Fruit fly (Drosophila melanogaster) whole organism, embryonic: ENCODE measurements around the gene Cpr30B.
A peak's percentile ranks its signal among the peaks of the same experiment; 100 is the strongest.

Source experiments
- Ada2b ChIP-seq: fragments of 200-800 bp; sonication (Bioruptor generic); IDR thresholded peaks from 2 replicates; pipeline ENCODE4 v1.3.6; 2022; ENCODE audit warnings: missing biosample characterization, missing genetic modification characterization
- Aef1 ChIP-seq: fragments of 200-800 bp; sonication (Bioruptor generic); IDR thresholded peaks from 3 replicates; pipeline ENCODE4 v1.3.6; 2022; ENCODE audit warnings: missing biosample characterization, missing genetic modification characterization
- CG10267 ChIP-seq: fragments of 200-800 bp; sonication (Bioruptor generic); optimal IDR thresholded peaks from 2 replicates; lab custom pipeline; 2018; ENCODE audit warnings: missing biosample characterization, mild to moderate bottlenecking, missing genetic modification characterization, moderate library complexity
- CG10366 ChIP-seq: fragments of 200-800 bp; sonication (Bioruptor generic); IDR thresholded peaks from 2 replicates; pipeline ENCODE4 v1.3.6; 2022; ENCODE audit warnings: missing biosample characterization, missing genetic modification characterization
- CG10654 ChIP-seq: fragments of 200-800 bp; sonication (Bioruptor generic); optimal IDR thresholded peaks from 2 replicates; lab custom pipeline; 2016; ENCODE audit warnings: missing biosample characterization, missing genetic modification characterization
- CG11093 ChIP-seq: fragments of 200-800 bp; sonication (Bioruptor generic); IDR thresholded peaks from 3 replicates; pipeline ENCODE4 v1.3.6; 2022; ENCODE audit warnings: missing biosample characterization, missing genetic modification characterization
- CG11504 ChIP-seq: fragments of 200-800 bp; sonication (Bioruptor generic); optimal IDR thresholded peaks from 3 replicates; lab custom pipeline; 2019; ENCODE audit warnings: missing biosample characterization, mild to moderate bottlenecking, missing genetic modification characterization, moderate library complexity
- CG13296 ChIP-seq: fragments of 200-800 bp; sonication (Bioruptor generic); optimal IDR thresholded peaks from 3 replicates; lab custom pipeline; 2018; ENCODE audit warnings: missing biosample characterization, mild to moderate bottlenecking, missing genetic modification characterization
- CG14014 ChIP-seq: fragments of 200-800 bp; sonication (Bioruptor generic); IDR thresholded peaks from 2 replicates; pipeline ENCODE4 v1.3.6; 2022; ENCODE audit warnings: missing biosample characterization, missing genetic modification characterization
- CG15011 ChIP-seq: fragments of 200-800 bp; sonication (Bioruptor generic); optimal IDR thresholded peaks from 3 replicates; lab custom pipeline; 2018; ENCODE audit warnings: missing biosample characterization, mild to moderate bottlenecking, missing genetic modification characterization
- CG15073 ChIP-seq: fragments of 200-800 bp; sonication (Bioruptor generic); optimal IDR thresholded peaks from 2 replicates; lab custom pipeline; 2016; ENCODE audit warnings: missing biosample characterization, missing genetic modification characterization
- CG3838 ChIP-seq: fragments of 200-800 bp; sonication (Bioruptor generic); optimal IDR thresholded peaks from 3 replicates; lab custom pipeline; 2016; ENCODE audit warnings: missing biosample characterization, missing genetic modification characterization
- CG6791 ChIP-seq: fragments of 200-800 bp; sonication (Bioruptor generic); IDR thresholded peaks from 3 replicates; pipeline ENCODE4 v1.3.6; 2022; ENCODE audit warnings: missing biosample characterization, missing genetic modification characterization; ENCODE audit not compliant: partially characterized antibody
- CG9727 ChIP-seq: fragments of 200-800 bp; sonication (Bioruptor generic); optimal IDR thresholded peaks from 3 replicates; lab custom pipeline; 2017; ENCODE audit warnings: missing biosample characterization, mild to moderate bottlenecking, missing genetic modification characterization
- CG9797 ChIP-seq: fragments of 200-800 bp; sonication (Bioruptor generic); optimal IDR thresholded peaks from 3 replicates; lab custom pipeline; 2018; ENCODE audit warnings: missing biosample characterization, mild to moderate bottlenecking, missing genetic modification characterization
- CG9932 ChIP-seq: fragments of 200-800 bp; sonication (Bioruptor generic); IDR thresholded peaks from 2 replicates; pipeline ENCODE4 v1.3.6; 2022; ENCODE audit warnings: missing biosample characterization, missing genetic modification characterization
- CTCF ChIP-seq: fragments of 200-800 bp; sonication (Bioruptor generic); optimal IDR thresholded peaks from 2 replicates; lab custom pipeline; 2017; ENCODE audit warnings: missing biosample characterization, mild to moderate bottlenecking, missing genetic modification characterization, moderate library complexity
- Chrac-16 ChIP-seq: fragments of 200-800 bp; sonication (Bioruptor generic); optimal IDR thresholded peaks from 3 replicates; lab custom pipeline; 2016; ENCODE audit warnings: missing biosample characterization, missing genetic modification characterization
- D ChIP-seq, 2 experiments: fragments of 200-800 bp in 1 of 2; fragments of >200 bp in 1 of 2; sonication (Bioruptor generic) in 1 of 2; optimal IDR thresholded peaks; 2 replicates in 1 of 2; 3 replicates in 1 of 2; lab custom pipeline; 2017; ENCODE audit warnings: mild to moderate bottlenecking in 1 of 2, missing biosample characterization in 1 of 2, missing genetic modification characterization in 1 of 2, missing genetic modification reagents in 1 of 2
- Deaf1 ChIP-seq: fragments of 200-800 bp; optimal IDR thresholded peaks from 3 replicates; lab custom pipeline; 2019; ENCODE audit warnings: missing biosample characterization, mild to moderate bottlenecking, missing genetic modification characterization, moderate library complexity
- Dref ChIP-seq: fragments of 200-800 bp; sonication (Bioruptor generic); IDR thresholded peaks from 2 replicates; pipeline ENCODE4 v1.3.6; 2022; ENCODE audit warnings: missing biosample characterization, missing genetic modification characterization
- HLH54F ChIP-seq: fragments of 200-800 bp; sonication (Bioruptor generic); optimal IDR thresholded peaks from 3 replicates; lab custom pipeline; 2016; ENCODE audit warnings: missing biosample characterization, missing genetic modification characterization
- Hr39 ChIP-seq: fragments of >200 bp; optimal IDR thresholded peaks from 2 replicates; lab custom pipeline; 2017
- Jarid2 ChIP-seq: fragments of 200-800 bp; sonication (Bioruptor generic); optimal IDR thresholded peaks from 3 replicates; lab custom pipeline; 2017; ENCODE audit warnings: mild to moderate bottlenecking, missing biosample characterization, missing genetic modification reagents, missing genetic modification characterization
- Kr ChIP-seq: fragments of 200-800 bp; sonication (Bioruptor generic); optimal IDR thresholded peaks from 2 replicates; lab custom pipeline; 2017; ENCODE audit warnings: missing biosample characterization, mild to moderate bottlenecking, missing genetic modification characterization
- Nf-YB ChIP-seq: fragments of 200-800 bp; sonication (Bioruptor generic); optimal IDR thresholded peaks from 3 replicates; lab custom pipeline; 2019; ENCODE audit warnings: missing biosample characterization, mild to moderate bottlenecking, missing genetic modification characterization, moderate library complexity
- Oaz ChIP-seq: fragments of 200-800 bp; sonication (Bioruptor generic); IDR thresholded peaks from 2 replicates; pipeline ENCODE4 v1.3.6; 2022; ENCODE audit warnings: missing biosample characterization, missing genetic modification characterization
- Poxn ChIP-seq: fragments of 200-800 bp; sonication (Bioruptor generic); IDR thresholded peaks from 2 replicates; pipeline ENCODE4 v1.3.6; 2022; ENCODE audit warnings: missing biosample characterization, missing genetic modification characterization
- Tbp ChIP-seq: fragments of >200 bp; optimal IDR thresholded peaks from 2 replicates; lab custom pipeline; 2018; ENCODE audit warnings: missing biosample characterization, missing genetic modification characterization
- Xbp1 ChIP-seq: fragments of 200-800 bp; sonication (Bioruptor generic); optimal IDR thresholded peaks from 3 replicates; lab custom pipeline; 2016; ENCODE audit warnings: missing biosample characterization, mild to moderate bottlenecking, missing genetic modification characterization
- az2 ChIP-seq: fragments of 200-800 bp; sonication (Bioruptor generic); optimal IDR thresholded peaks from 3 replicates; lab custom pipeline; 2016; ENCODE audit warnings: missing biosample characterization, missing genetic modification characterization
- bsh ChIP-seq, 2 experiments: fragments of 200-800 bp; sonication (Bioruptor generic); optimal IDR thresholded peaks; 2 replicates each; lab custom pipeline; 2017 to 2018; ENCODE audit warnings: mild to moderate bottlenecking in 2 of 2, missing biosample characterization in 2 of 2, missing genetic modification characterization in 2 of 2, moderate library complexity in 1 of 2
- chm ChIP-seq: fragments of 200-800 bp; sonication (Bioruptor generic); IDR thresholded peaks from 2 replicates; pipeline ENCODE4 v1.3.6; 2022; ENCODE audit warnings: missing biosample characterization, missing genetic modification characterization
- crc ChIP-seq: fragments of 200-800 bp; sonication (Bioruptor generic); optimal IDR thresholded peaks from 2 replicates; lab custom pipeline; 2016; ENCODE audit warnings: missing biosample characterization, missing genetic modification characterization
- ems ChIP-seq: fragments of 200-800 bp; sonication (Bioruptor generic); optimal IDR thresholded peaks from 3 replicates; lab custom pipeline; 2016; ENCODE audit warnings: missing biosample characterization, missing genetic modification characterization
- eyg ChIP-seq: fragments of 200-800 bp; sonication (Bioruptor generic); optimal IDR thresholded peaks from 3 replicates; lab custom pipeline; 2016; ENCODE audit warnings: missing biosample characterization, missing genetic modification characterization
- gcm2 ChIP-seq: fragments of 200-800 bp; sonication (Bioruptor generic); optimal IDR thresholded peaks from 2 replicates; lab custom pipeline; 2016; ENCODE audit warnings: missing biosample characterization, missing genetic modification characterization
- insv ChIP-seq, 2 experiments: fragments of 200-800 bp; sonication (Bioruptor generic); optimal IDR thresholded peaks; 3 replicates each; lab custom pipeline; 2016 to 2018; ENCODE audit warnings: missing biosample characterization in 2 of 2, missing genetic modification characterization in 2 of 2
- oc ChIP-seq: fragments of 200-800 bp; sonication (Bioruptor generic); optimal IDR thresholded peaks from 2 replicates; lab custom pipeline; 2018; ENCODE audit warnings: missing biosample characterization, mild to moderate bottlenecking, missing genetic modification characterization, moderate library complexity
- odd ChIP-seq: fragments of 200-800 bp; sonication (Bioruptor generic); optimal IDR thresholded peaks from 2 replicates; lab custom pipeline; 2017; ENCODE audit warnings: missing biosample characterization, mild to moderate bottlenecking, missing genetic modification characterization
- pan ChIP-seq, 4 experiments: fragments of >200 bp in 3 of 4; fragments of 200-800 bp in 1 of 4; sonication (Bioruptor generic) in 1 of 4; optimal IDR thresholded peaks in 3 of 4; IDR thresholded peaks in 1 of 4; 2 replicates each; pipeline versions ENCODE4 v1.3.6 to Lab custom; 2017 to 2022; ENCODE audit warnings: missing biosample characterization in 2 of 4, missing genetic modification characterization in 2 of 4, mixed read lengths in 1 of 4
- prd ChIP-seq, 3 experiments: fragments of >200 bp in 2 of 3; fragments of 200-800 bp in 1 of 3; sonication (Bioruptor generic) in 1 of 3; optimal IDR thresholded peaks in 2 of 3; IDR thresholded peaks in 1 of 3; 2 replicates in 2 of 3; 3 replicates in 1 of 3; pipeline versions ENCODE4 v1.3.6 to Lab custom; 2017 to 2022; ENCODE audit warnings: missing biosample characterization in 1 of 3, missing genetic modification characterization in 1 of 3
- repo ChIP-seq: fragments of 200-800 bp; sonication (Bioruptor generic); optimal IDR thresholded peaks from 2 replicates; lab custom pipeline; 2016; ENCODE audit warnings: missing biosample characterization, missing genetic modification characterization
- rib ChIP-seq: fragments of 200-800 bp; sonication (Bioruptor generic); IDR thresholded peaks from 2 replicates; pipeline ENCODE4 v1.3.6; 2022; ENCODE audit warnings: missing biosample characterization, missing genetic modification characterization
- sim ChIP-seq: fragments of 200-800 bp; sonication (Bioruptor generic); IDR thresholded peaks from 2 replicates; pipeline ENCODE4 v1.3.6; 2022; ENCODE audit warnings: missing biosample characterization, missing genetic modification characterization
- sr ChIP-seq: fragments of 200-800 bp; sonication (Bioruptor generic); IDR thresholded peaks from 3 replicates; pipeline ENCODE4 v1.3.6; 2022; ENCODE audit warnings: missing biosample characterization, missing genetic modification characterization
- stc ChIP-seq: fragments of 200-800 bp; sonication (Bioruptor generic); IDR thresholded peaks from 2 replicates; pipeline ENCODE4 v1.3.6; 2022; ENCODE audit warnings: missing biosample characterization, missing genetic modification characterization
- toy ChIP-seq: fragments of 200-800 bp; sonication (Bioruptor generic); IDR thresholded peaks from 2 replicates; pipeline ENCODE4 v1.3.6; 2022; ENCODE audit warnings: missing biosample characterization, missing genetic modification characterization
- tx ChIP-seq: fragments of 200-800 bp; sonication (Bioruptor generic); optimal IDR thresholded peaks from 2 replicates; lab custom pipeline; 2016; ENCODE audit warnings: missing biosample characterization, missing genetic modification characterization
- wor ChIP-seq: fragments of 200-800 bp; sonication (Bioruptor generic); IDR thresholded peaks from 2 replicates; pipeline ENCODE4 v1.3.6; 2022; ENCODE audit warnings: missing biosample characterization, missing genetic modification characterization

Cpr30B gene

dm6 chr2L:9525719-9526118 is 17.0 kb upstream of the Cpr30B start (continued):
- peak; percentile 79 for TF ChIP-seq Jarid2
- TF ChIP-seq sr (GFP tag; lab: Robert Waterston, UW): peak; percentile 94
- TF ChIP-seq Nf-YB (GFP tag; lab: Kevin White, UChicago): peak; percentile 73
- peak; percentile 90 for TF ChIP-seq oc (tag; lab: Kevin White, UChicago)
- TF ChIP-seq toy (GFP tag; lab: Robert Waterston, UW): peak; percentile 50; the same call in 1 of the 2 replicates
- peak; percentile 88 for TF ChIP-seq CG3838 (GFP tag; lab: Kevin White, UChicago)
- peak; percentile 84 for TF ChIP-seq sim (GFP tag; lab: Robert Waterston, UW)
- TF ChIP-seq stc (GFP tag; lab: Robert Waterston, UW): peak; percentile 74; the same call in 1 of the 2 replicates
- TF ChIP-seq CTCF (GFP tag; lab: Kevin White, UChicago): peak; percentile 50
- peak; percentile 82 for TF ChIP-seq Kr (GFP tag; lab: Kevin White, UChicago)
- no peak for TF ChIP-seq Aef1 (GFP tag; lab: Robert Waterston, UW)
- TF ChIP-seq tx (GFP tag; lab: Kevin White, UChicago): peak; percentile 57
- TF ChIP-seq Xbp1 (GFP tag; lab: Kevin White, UChicago): peak; percentile 58
- peak; percentile 78 for TF ChIP-seq gcm2 (GFP tag; lab: Kevin White, UChicago)
- TF ChIP-seq rib (GFP tag; lab: Robert Waterston, UW): peak; percentile 87
- peak; percentile 94 for TF ChIP-seq chm (GFP tag; lab: Robert Waterston, UW)
- peak; percentile 42 for TF ChIP-seq Deaf1 (tag; lab: Kevin White, UChicago)
- TF ChIP-seq Ada2b: peak; percentile 36; the same call in 1 of the 2 replicates
- peak; percentile 96 for TF ChIP-seq CG13296 (GFP tag; lab: Kevin White, UChicago)
- peak; percentile 91 for TF ChIP-seq CG15011 (GFP tag; lab: Kevin White, UChicago)
- no peak for TF ChIP-seq CG6791 (GFP tag; lab: Robert Waterston, UW)
- TF ChIP-seq CG10654 (GFP tag; lab: Kevin White, UChicago): peak; percentile 79
- TF ChIP-seq Hr39 (lab: Kevin White, UChicago): no peak
- peak; percentile 38 for TF ChIP-seq CG15073 (GFP tag; lab: Kevin White, UChicago)
- peak; percentile 36 for TF ChIP-seq CG11504 (tag; lab: Kevin White, UChicago)
- peak; percentile 91 for TF ChIP-seq eyg (GFP tag; lab: Kevin White, UChicago)
- TF ChIP-seq az2: peak; percentile 62
- peak; percentile 31; the same call in 1 of the 2 replicates for TF ChIP-seq CG9932 (GFP tag; lab: Robert Waterston, UW)
- no peak for TF ChIP-seq wor (GFP tag; lab: Robert Waterston, UW)
- TF ChIP-seq Chrac-16 (GFP tag; lab: Kevin White, UChicago): peak; percentile 21
- peak; percentile 52 for TF ChIP-seq crc
- peak; percentile 70 for TF ChIP-seq ems
- peak; percentile 33 for TF ChIP-seq CG10267
- no peak for TF ChIP-seq prd (optimal IDR thresholded peaks at IDR 0.05; lab: Kevin White, UChicago)
- peak; percentile 65; the same call in 2 of the 3 replicates for TF ChIP-seq prd (GFP tag; IDR thresholded peaks at IDR 0.05; lab: Robert Waterston, UW)
- no peak for TF ChIP-seq Poxn
- TF ChIP-seq Tbp (GFP tag; lab: Kevin White, UChicago): no peak
- peak; percentile 23 to 71 for TF ChIP-seq insv (GFP tag; optimal IDR thresholded peaks at IDR 0.05; lab: Kevin White, UChicago)
- peak; percentile 70 for TF ChIP-seq CG10366 (GFP tag; lab: Robert Waterston, UW)
- TF ChIP-seq repo (GFP tag; lab: Kevin White, UChicago): peak; percentile 77
- peak; percentile 91 for TF ChIP-seq CG9727 (GFP tag; lab: Kevin White, UChicago)
- TF ChIP-seq CG14014 (GFP tag; lab: Robert Waterston, UW): peak; percentile 89; the same call in 1 of the 2 replicates
- TF ChIP-seq CG9797 (GFP tag; lab: Kevin White, UChicago): peak; percentile 43
- peak; percentile 96 for TF ChIP-seq odd (GFP tag; lab: Kevin White, UChicago)
- TF ChIP-seq Dref (GFP tag; lab: Robert Waterston, UW): no peak
- peak; percentile 43; the same call in 1 of the 2 replicates for TF ChIP-seq Oaz (GFP tag; lab: Robert Waterston, UW)
- TF ChIP-seq CG11093 (GFP tag; lab: Robert Waterston, UW): peak; percentile 65; the same call in 1 of the 3 replicates
- no peak for TF ChIP-seq pan (optimal IDR thresholded peaks at IDR 0.05; lab: Kevin White, UChicago)
- peak in 1 of 2 experiments; percentile 88 for TF ChIP-seq pan (GFP tag; optimal IDR thresholded peaks at IDR 0.05 in 1 of 2, IDR thresholded peaks at IDR 0.05 in 1 of 2)
- TF ChIP-seq HLH54F (GFP tag; lab: Kevin White, UChicago): peak; percentile 52
- no peak for TF ChIP-seq D (optimal IDR thresholded peaks at IDR 0.05; lab: Kevin White, UChicago)
- TF ChIP-seq D (GFP tag; optimal IDR thresholded peaks at IDR 0.05; lab: Kevin White, UChicago): peak; percentile 86
- TF ChIP-seq bsh (GFP tag; optimal IDR thresholded peaks at IDR 0.05; lab: Kevin White, UChicago): peak; percentile 30 to 90
